Fruit fly (Drosophila melanogaster): ENCODE data around the gene pths.
A peak's percentile ranks its signal among the peaks of the same experiment; 100 is the strongest.

pths gene

dm6 chr2L:21111849-21112248 lies 31.2 kb upstream of the pths start:
- 0 out of 2 replicates have a peak, but pooled peaks have one; percentile 9 for TF ChIP-seq Xrp1 (GFP tag; IDR thresholded peaks at IDR 0.05)
- peak; percentile 26 for TF ChIP-seq twi (tag; optimal IDR thresholded peaks at IDR 0.05)
- TF ChIP-seq CG2199 (GFP tag; IDR thresholded peaks at IDR 0.05): peak; percentile 57; the same call in 1 of the 3 replicates
- no peak for TF ChIP-seq crc (GFP tag; optimal IDR thresholded peaks at IDR 0.05)
- TF ChIP-seq CG15696 (tag; optimal IDR thresholded peaks at IDR 0.05): peak; percentile 50
- peak; percentile 65 for TF ChIP-seq D19A (tag; optimal IDR thresholded peaks at IDR 0.05)
- no peak for TF ChIP-seq en (GFP tag; optimal IDR thresholded peaks at IDR 0.05)
- TF ChIP-seq CG3726 (GFP tag; IDR thresholded peaks at IDR 0.05): no peak

dm6 chr2L:21113546-21113945 lies 29.5 kb upstream of the pths start:
- TF ChIP-seq dm (GFP tag; optimal IDR thresholded peaks at IDR 0.05) (no peak), Poxn (GFP tag; IDR thresholded peaks at IDR 0.05) (no peak), sens (GFP tag) (peak; percentile 59), Hr51 (GFP tag; optimal IDR thresholded peaks at IDR 0.05) (no peak)

dm6 chr2L:21115687-21116086 lies 27.3 kb upstream of the pths start:
- TF ChIP-seq CG13296 (GFP tag; optimal IDR thresholded peaks at IDR 0.05) (no peak), CG2199 (GFP tag; IDR thresholded peaks at IDR 0.05) (peak; percentile 97), pita (GFP tag; optimal IDR thresholded peaks at IDR 0.05) (no peak), org-1 (GFP tag; optimal IDR thresholded peaks at IDR 0.05) (no peak)

DNA sequence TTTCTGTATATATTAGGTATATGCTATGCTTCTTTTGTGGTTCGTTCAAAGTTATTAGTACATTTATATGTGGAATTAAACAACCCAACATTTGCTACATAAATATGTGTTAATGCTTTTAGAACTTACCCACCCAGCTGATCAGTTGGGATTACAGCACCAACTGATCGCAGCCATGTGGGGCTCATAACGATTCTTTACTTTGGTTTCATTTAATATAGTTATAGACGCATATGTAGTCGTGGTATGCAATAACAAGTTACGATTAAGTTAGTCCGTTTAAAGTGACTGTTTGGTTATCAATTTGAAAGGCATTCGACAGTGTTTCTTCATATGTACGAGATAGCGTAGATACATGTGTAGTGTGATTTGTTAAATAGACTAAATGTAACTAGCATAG lies 7.3 kb upstream of the pths start:
- TF ChIP-seq D19A (tag; optimal IDR thresholded peaks at IDR 0.05) (no peak), Mad (GFP tag; optimal IDR thresholded peaks at IDR 0.05) (no peak), CTCF (GFP tag; optimal IDR thresholded peaks at IDR 0.05) (no peak), slou (GFP tag; optimal IDR thresholded peaks at IDR 0.05) (no peak), sob (GFP tag; IDR thresholded peaks at IDR 0.05) (no peak), ap (GFP tag; IDR thresholded peaks at IDR 0.05) (no peak), Adf1 (GFP tag; IDR thresholded peaks at IDR 0.05) (no peak), kay (GFP tag; optimal IDR thresholded peaks at IDR 0.05) (no peak), Sox102F (GFP tag; optimal IDR thresholded peaks at IDR 0.05) (no peak), sisA (GFP tag; IDR thresholded peaks at IDR 0.05) (no peak), zfh2 (GFP tag; optimal IDR thresholded peaks at IDR 0.05) (no peak), tna (GFP tag; IDR thresholded peaks at IDR 0.05; ENCODE audit: partially characterized antibody) (no peak), ash1 (GFP tag; optimal IDR thresholded peaks at IDR 0.05) (no peak), CG7271 (tag; optimal IDR thresholded peaks at IDR 0.05) (no peak), CG16863 (GFP tag; optimal IDR thresholded peaks at IDR 0.05) (no peak)

- peak; percentile 79 for TF ChIP-seq stwl (tag; optimal IDR thresholded peaks at IDR 0.05)
- no peak for TF ChIP-seq CG1603 (tag; optimal IDR thresholded peaks at IDR 0.05)
- TF ChIP-seq prd (optimal IDR thresholded peaks at IDR 0.05): no peak
- TF ChIP-seq prd (GFP tag; IDR thresholded peaks at IDR 0.05): no peak
- no peak for TF ChIP-seq lola (GFP tag; optimal IDR thresholded peaks at IDR 0.05)
- no peak for TF ChIP-seq zfh1 (GFP tag; IDR thresholded peaks at IDR 0.05)
- TF ChIP-seq CG8924 (tag; optimal IDR thresholded peaks at IDR 0.05): no peak
- TF ChIP-seq CTCF (GFP tag; optimal IDR thresholded peaks at IDR 0.05): no peak
- TF ChIP-seq CG10431 (GFP tag; optimal IDR thresholded peaks at IDR 0.05): no peak
- TF ChIP-seq fru (optimal IDR thresholded peaks at IDR 0.05): no peak
- no peak for TF ChIP-seq CG14965 (GFP tag; optimal IDR thresholded peaks at IDR 0.05; ENCODE audit: borderline replicate concordance)
- no peak for TF ChIP-seq NC2β (GFP tag; optimal IDR thresholded peaks at IDR 0.05)
- TF ChIP-seq zen (tag; optimal IDR thresholded peaks at IDR 0.05): no peak
- TF ChIP-seq CG11723 (GFP tag; optimal IDR thresholded peaks at IDR 0.05): no peak
- TF ChIP-seq CG11247 (GFP tag; IDR thresholded peaks at IDR 0.05): no peak
- peak; percentile 29; the same call in 1 of the 2 replicates for TF ChIP-seq seq (GFP tag; IDR thresholded peaks at IDR 0.05)
- TF ChIP-seq CG10565 (GFP tag; optimal IDR thresholded peaks at IDR 0.05): no peak
- no peak for TF ChIP-seq fd96Cb (tag; optimal IDR thresholded peaks at IDR 0.05)
Observed at dm6 chr2L:21141714-21142500, 1.1 kb upstream of the pths start, which contains the start of gene Dap160. TSS of gene Dap160 (minus strand) at chr2L:21142347.
